Worm (Caenorhabditis elegans) whole organism, young adult: ENCODE results near the gene F58E6.4.

ENCODE experiments used
- F10E7.11 ChIP-seq: sonication (generic microtip); optimal IDR thresholded peaks from 2 replicates; lab custom pipeline; 2017; ENCODE audit warnings: mild to moderate bottlenecking, missing genetic modification characterization, moderate library complexity, missing compliant biosample characterization
- F22D6.2 ChIP-seq: sonication (generic microtip); optimal IDR thresholded peaks from 2 replicates; lab custom pipeline; 2016; ENCODE audit warnings: mild to moderate bottlenecking, missing genetic modification characterization, missing compliant biosample characterization
- F33H1.4 ChIP-seq: fragments of 200-800 bp; sonication (Bioruptor generic); IDR thresholded peaks from 2 replicates; pipeline ENCODE4 v1.3.6; 2022; ENCODE audit warnings: missing genetic modification reagents, missing genetic modification characterization, missing compliant biosample characterization
- F52B5.7 ChIP-seq: sonication (generic microtip); optimal IDR thresholded peaks from 2 replicates; lab custom pipeline; 2016; ENCODE audit warnings: mild to moderate bottlenecking, missing genetic modification characterization, missing compliant biosample characterization
- K12H6.12 ChIP-seq: fragments of 200-800 bp; sonication (Bioruptor generic); optimal IDR thresholded peaks from 2 replicates; lab custom pipeline; 2018; ENCODE audit warnings: mild to moderate bottlenecking, missing genetic modification characterization, missing compliant biosample characterization
- Y53F4B.3 ChIP-seq: fragments of 200-800 bp; sonication (Bioruptor generic); IDR thresholded peaks from 2 replicates; pipeline ENCODE4 v1.3.6; 2022; ENCODE audit warnings: missing genetic modification reagents, missing genetic modification characterization, missing compliant biosample characterization
- Y53G8AR.9 ChIP-seq: fragments of 200-800 bp; sonication (Bioruptor generic); conservative IDR thresholded peaks from 2 replicates; pipeline ENCODE4 v1.3.6; 2022; ENCODE audit warnings: missing genetic modification reagents, missing genetic modification characterization, missing compliant biosample characterization
- Y95B8A.8 ChIP-seq: fragments of 200-800 bp; sonication (Bioruptor generic); IDR thresholded peaks from 2 replicates; pipeline ENCODE4 v1.3.6; 2022; ENCODE audit warnings: missing genetic modification reagents, missing genetic modification characterization, missing compliant biosample characterization
- ZK185.1 ChIP-seq: sonication (generic microtip); optimal IDR thresholded peaks from 2 replicates; lab custom pipeline; 2016; ENCODE audit warnings: mild to moderate bottlenecking, missing genetic modification characterization, missing compliant biosample characterization; ENCODE audit not compliant: poor library complexity, severe bottlenecking
- ama-1 ChIP-seq, 3 experiments: fragments of 150-350 bp in 1 of 3; sonication (generic microtip) in 2 of 3; optimal IDR thresholded peaks; 2 replicates each; lab custom pipeline; 2014 to 2018; ENCODE audit warnings: missing biosample characterization in 2 of 3, missing genetic modification characterization in 2 of 3, missing genetic modification reagents in 2 of 3
- aptf-2 ChIP-seq: fragments of 200-800 bp; sonication (Bioruptor generic); conservative IDR thresholded peaks from 2 replicates; pipeline ENCODE4 v1.3.6; 2022; ENCODE audit warnings: missing genetic modification reagents, missing genetic modification characterization, missing compliant biosample characterization
- bed-2 ChIP-seq: fragments of 200-800 bp; sonication (Bioruptor generic); IDR thresholded peaks from 2 replicates; pipeline ENCODE4 v1.3.6; 2022; ENCODE audit warnings: missing genetic modification reagents, missing genetic modification characterization, missing compliant biosample characterization
- chd-7 ChIP-seq: sonication (generic microtip); optimal IDR thresholded peaks from 2 replicates; lab custom pipeline; 2016; ENCODE audit warnings: mild to moderate bottlenecking, missing genetic modification characterization, moderate library complexity, missing compliant biosample characterization
- dox-1 ChIP-seq: fragments of 200-800 bp; sonication (Bioruptor generic); IDR thresholded peaks from 2 replicates; pipeline ENCODE4 v1.3.6; 2022; ENCODE audit warnings: missing genetic modification reagents, missing genetic modification characterization, missing compliant biosample characterization
- dpl-1 ChIP-seq: fragments of 150-350 bp; optimal IDR thresholded peaks from 2 replicates; lab custom pipeline; 2014; ENCODE audit warnings: missing biosample characterization, missing genetic modification reagents, missing genetic modification characterization
- efl-1 ChIP-seq: fragments of 150-350 bp; optimal IDR thresholded peaks from 2 replicates; lab custom pipeline; 2014; ENCODE audit warnings: missing biosample characterization, missing genetic modification reagents, missing genetic modification characterization
- ets-4 ChIP-seq: fragments of 200-800 bp; sonication (Bioruptor generic); optimal IDR thresholded peaks from 2 replicates; lab custom pipeline; 2018; ENCODE audit warnings: mild to moderate bottlenecking, missing genetic modification characterization, missing compliant biosample characterization
- gei-17 ChIP-seq: fragments of 200-800 bp; sonication (Bioruptor generic); optimal IDR thresholded peaks from 2 replicates; lab custom pipeline; 2018; ENCODE audit warnings: mild to moderate bottlenecking, missing genetic modification characterization, missing compliant biosample characterization
- hmg-1.2 ChIP-seq: fragments of 200-800 bp; sonication (Bioruptor generic); IDR thresholded peaks from 2 replicates; pipeline ENCODE4 v1.3.6; 2022; ENCODE audit warnings: missing genetic modification reagents, missing genetic modification characterization, missing compliant biosample characterization
- hmg-20 ChIP-seq: fragments of 200-800 bp; sonication (Bioruptor generic); IDR thresholded peaks from 2 replicates; pipeline ENCODE4 v1.3.6; 2022; ENCODE audit warnings: missing genetic modification reagents, missing genetic modification characterization, missing compliant biosample characterization
- lin-26 ChIP-seq: fragments of 200-800 bp; sonication (Bioruptor generic); IDR thresholded peaks from 2 replicates; pipeline ENCODE4 v1.3.6; 2022; ENCODE audit warnings: missing genetic modification reagents, missing genetic modification characterization, missing compliant biosample characterization
- lin-35 ChIP-seq, 3 experiments: fragments of 150-350 bp in 2 of 3; sonication (generic microtip) in 1 of 3; optimal IDR thresholded peaks; 2 replicates each; lab custom pipeline; 2014 to 2018; ENCODE audit warnings: missing biosample characterization in 3 of 3, missing genetic modification characterization in 3 of 3, missing genetic modification reagents in 3 of 3
- lin-40 ChIP-seq: sonication (generic microtip); optimal IDR thresholded peaks from 2 replicates; lab custom pipeline; 2016; ENCODE audit warnings: missing genetic modification characterization, mild to moderate bottlenecking, missing compliant biosample characterization, missing genotype, missing genetic modification reagents
- madf-10 ChIP-seq: sonication (generic microtip); optimal IDR thresholded peaks from 2 replicates; lab custom pipeline; 2016; ENCODE audit warnings: mild to moderate bottlenecking, missing genetic modification characterization, missing compliant biosample characterization
- madf-6 ChIP-seq: fragments of 200-800 bp; sonication (Bioruptor generic); IDR thresholded peaks from 2 replicates; pipeline ENCODE4 v1.3.6; 2022; ENCODE audit warnings: missing genetic modification reagents, missing genetic modification characterization, missing compliant biosample characterization
- mcd-1 ChIP-seq: fragments of 200-800 bp; sonication (Bioruptor generic); IDR thresholded peaks from 2 replicates; pipeline ENCODE4 v1.3.6; 2022; ENCODE audit warnings: missing genetic modification reagents, missing genetic modification characterization, missing compliant biosample characterization
- nfya-1 ChIP-seq: sonication (generic microtip); optimal IDR thresholded peaks from 2 replicates; lab custom pipeline; 2017; ENCODE audit warnings: antibody characterized with exemption, missing compliant biosample characterization, missing genetic modification characterization, borderline replicate concordance; ENCODE audit not compliant: insufficient read depth
- nhr-120 ChIP-seq: fragments of 200-800 bp; sonication (Bioruptor generic); IDR thresholded peaks from 2 replicates; pipeline ENCODE4 v1.3.6; 2022; ENCODE audit warnings: missing genetic modification characterization, missing compliant biosample characterization
- nhr-80 ChIP-seq: sonication (generic microtip); optimal IDR thresholded peaks from 2 replicates; lab custom pipeline; 2016; ENCODE audit warnings: missing genetic modification characterization, missing compliant biosample characterization
- rec-8 ChIP-seq, 2 experiments: sonication (generic microtip); optimal IDR thresholded peaks; 2 replicates each; lab custom pipeline; 2016; ENCODE audit warnings: mild to moderate bottlenecking in 2 of 2, missing genetic modification characterization in 2 of 2, missing genetic modification reagents in 2 of 2, missing genotype in 2 of 2, missing biosample characterization in 1 of 2, missing compliant biosample characterization in 1 of 2, moderate library complexity in 1 of 2
- sdz-38 ChIP-seq: sonication (generic microtip); optimal IDR thresholded peaks from 2 replicates; lab custom pipeline; 2016; ENCODE audit warnings: missing genotype, missing genetic modification characterization, missing compliant biosample characterization
- unc-130 ChIP-seq: sonication (generic microtip); optimal IDR thresholded peaks from 2 replicates; lab custom pipeline; 2016; ENCODE audit warnings: missing genetic modification reagents, missing genetic modification characterization, missing compliant biosample characterization
- unc-62 ChIP-seq: fragments of 150-350 bp; optimal IDR thresholded peaks from 2 replicates; lab custom pipeline; 2014; ENCODE audit warnings: missing biosample characterization, missing genetic modification reagents, missing genetic modification characterization
- zfh-2 ChIP-seq: fragments of 200-800 bp; sonication (Bioruptor generic); conservative IDR thresholded peaks from 2 replicates; pipeline ENCODE4 v1.3.6; 2022; ENCODE audit warnings: missing genetic modification reagents, missing genetic modification characterization, missing compliant biosample characterization
- zim-3 ChIP-seq: sonication (generic microtip); optimal IDR thresholded peaks from 2 replicates; lab custom pipeline; 2017; ENCODE audit warnings: mild to moderate bottlenecking, missing genetic modification characterization, moderate library complexity, missing compliant biosample characterization
- ztf-18 ChIP-seq: sonication (generic microtip); optimal IDR thresholded peaks from 2 replicates; lab custom pipeline; 2016; ENCODE audit warnings: missing genotype, mild to moderate bottlenecking, missing genetic modification characterization, missing compliant biosample characterization
- ztf-25 ChIP-seq: fragments of 200-800 bp; sonication (Bioruptor generic); IDR thresholded peaks from 2 replicates; pipeline ENCODE4 v1.3.6; 2022; ENCODE audit warnings: missing genetic modification reagents, missing genetic modification characterization, missing compliant biosample characterization

F58E6.4 gene

ce11 chrV:9729462-9730162 is 20.6 kb downstream of the F58E6.4 start, which contains the start of the genes aagr-3 and drap-1 (continued):
- TF ChIP-seq F22D6.2 (no peak), ets-4 (GFP tag; lab: Kevin White, UChicago) (no peak), aptf-2 (GFP tag; lab: Robert Waterston, UW) (no peak), F33H1.4 (GFP tag; lab: Robert Waterston, UW) (peak; percentile 50; the same call in 1 of the 2 replicates), nhr-120 (GFP tag; lab: Robert Waterston, UW) (no peak), madf-10 (tag; lab: Kevin White, UChicago) (no peak), ztf-18 (tag; lab: Kevin White, UChicago) (no peak), lin-35 (GFP tag; optimal IDR thresholded peaks at IDR 0.05; lab: Kevin White, UChicago) (no peak), F52B5.7 (no peak), rec-8 (tag; optimal IDR thresholded peaks at IDR 0.05; lab: Kevin White, UChicago) (no peak), K12H6.12 (tag; lab: Kevin White, UChicago) (no peak), mcd-1 (GFP tag; lab: Robert Waterston, UW) (peak; percentile 62), dox-1 (peak; percentile 14; the same call in 1 of the 2 replicates), efl-1 (GFP tag; lab: Kevin White, UChicago) (peak; percentile 3), ZK185.1 (tag; lab: Kevin White, UChicago) (no peak), ama-1 (optimal IDR thresholded peaks at IDR 0.05; lab: Kevin White, UChicago) (no peak), ama-1 (GFP tag; optimal IDR thresholded peaks at IDR 0.05; lab: Kevin White, UChicago) (no peak), zfh-2 (GFP tag; lab: Robert Waterston, UW) (no peak), zim-3 (tag; lab: Kevin White, UChicago) (no peak), hmg-20 (GFP tag; lab: Robert Waterston, UW) (no peak), F10E7.11 (tag; lab: Kevin White, UChicago) (no peak), madf-6 (GFP tag; lab: Robert Waterston, UW) (no peak), lin-26 (GFP tag; lab: Robert Waterston, UW) (no peak), hmg-1.2 (GFP tag; lab: Robert Waterston, UW) (no peak), chd-7 (tag; lab: Kevin White, UChicago) (no peak), Y53F4B.3 (no peak), unc-130 (GFP tag; lab: Kevin White, UChicago) (no peak), nfya-1 (tag; lab: Kevin White, UChicago) (no peak), lin-40 (peak; percentile 11), bed-2 (GFP tag; lab: Robert Waterston, UW) (no peak), Y53G8AR.9 (GFP tag; lab: Robert Waterston, UW) (no peak), dpl-1 (peak; percentile 10), Y95B8A.8 (no peak), sdz-38 (no peak), gei-17 (no peak), ztf-25 (GFP tag; lab: Robert Waterston, UW) (no peak)
- TF ChIP-seq, all 124 proteins: peak for 16

- peak; percentile 39 for TF ChIP-seq nhr-80 (tag; lab: Kevin White, UChicago)
- TF ChIP-seq unc-62 (GFP tag; lab: Kevin White, UChicago): no peak
Observed at ce11 chrV:9725719-9726118, 24.5 kb downstream of the F58E6.4 start.
